Fruit fly (Drosophila melanogaster): ENCODE measurements around the gene stet.

DNA sequence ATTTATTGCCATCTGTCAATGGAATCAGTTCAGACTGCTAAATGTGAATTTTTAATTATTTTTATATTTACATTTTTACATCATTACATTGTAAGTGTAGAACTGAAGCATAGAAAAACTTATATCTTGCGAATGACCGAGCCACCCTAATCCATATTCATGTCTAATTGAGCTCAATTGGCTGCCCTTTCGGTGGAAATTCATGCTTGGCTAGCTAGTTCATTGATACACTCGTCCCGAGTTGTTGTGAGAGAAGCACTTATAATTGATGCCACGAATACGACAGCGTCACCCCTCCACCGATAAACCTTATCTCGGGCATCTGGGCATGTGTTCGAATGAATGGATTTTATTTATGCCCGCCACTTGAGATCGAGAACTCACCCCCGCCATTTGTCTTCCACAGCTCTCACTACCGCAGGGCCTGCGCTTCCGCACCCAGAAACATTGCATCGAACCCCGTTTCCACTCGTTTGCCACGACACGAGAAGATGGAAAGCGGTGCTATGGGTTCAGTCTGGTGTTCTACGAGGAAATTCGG lies 49.0 kb upstream of the stet start:
- TF ChIP-seq Sin3A (optimal IDR thresholded peaks at IDR 0.05): no peak
- TF ChIP-seq Myc (optimal IDR thresholded peaks at IDR 0.05): no peak
- TF ChIP-seq insv (optimal IDR thresholded peaks at IDR 0.05): no peak
- TF ChIP-seq h (optimal IDR thresholded peaks at IDR 0.05): no peak
